Worm (Caenorhabditis elegans) whole organism, young adult: ENCODE data around the gene cdc-25.3.

Experiments used
- B0261.1 ChIP-seq: sonication (generic microtip); optimal IDR thresholded peaks from 2 replicates; lab custom pipeline; 2016; ENCODE audit warnings: mild to moderate bottlenecking, missing genetic modification characterization, moderate library complexity, missing compliant biosample characterization
- B0336.3 ChIP-seq: fragments of 200-800 bp; sonication (Bioruptor generic); IDR thresholded peaks from 2 replicates; pipeline ENCODE4 v1.3.6; 2022; ENCODE audit warnings: missing genetic modification characterization, missing compliant biosample characterization
- D2030.7 ChIP-seq: fragments of 200-800 bp; sonication (Bioruptor generic); IDR thresholded peaks from 2 replicates; pipeline ENCODE4 v1.3.6; 2022; ENCODE audit warnings: missing genetic modification reagents, missing genetic modification characterization, missing compliant biosample characterization
- F33H1.4 ChIP-seq: fragments of 200-800 bp; sonication (Bioruptor generic); IDR thresholded peaks from 2 replicates; pipeline ENCODE4 v1.3.6; 2022; ENCODE audit warnings: missing genetic modification reagents, missing genetic modification characterization, missing compliant biosample characterization
- F37B4.10 ChIP-seq: fragments of 200-800 bp; sonication (Bioruptor generic); IDR thresholded peaks from 2 replicates; pipeline ENCODE4 v1.3.6; 2022; ENCODE audit warnings: missing genetic modification characterization, missing compliant biosample characterization
- F39B2.1 ChIP-seq: fragments of 200-800 bp; sonication (Bioruptor generic); IDR thresholded peaks from 2 replicates; pipeline ENCODE4 v1.3.6; 2022; ENCODE audit warnings: missing genetic modification reagents, missing genetic modification characterization, missing compliant biosample characterization
- F49E8.2 ChIP-seq: sonication (generic microtip); optimal IDR thresholded peaks from 3 replicates; lab custom pipeline; 2017; ENCODE audit warnings: missing genetic modification characterization, mild to moderate bottlenecking, missing compliant biosample characterization, antibody characterized with exemption, moderate library complexity; ENCODE audit not compliant: insufficient read depth
- F57A8.1 ChIP-seq: fragments of 200-800 bp; sonication (Bioruptor generic); optimal IDR thresholded peaks from 2 replicates; lab custom pipeline; 2018; ENCODE audit warnings: mild to moderate bottlenecking, missing genetic modification characterization, moderate library complexity, missing compliant biosample characterization
- T26A5.8 ChIP-seq: sonication (generic microtip); optimal IDR thresholded peaks from 2 replicates; lab custom pipeline; 2016; ENCODE audit warnings: missing genetic modification characterization, missing compliant biosample characterization
- Y53G8AR.9 ChIP-seq: fragments of 200-800 bp; sonication (Bioruptor generic); conservative IDR thresholded peaks from 2 replicates; pipeline ENCODE4 v1.3.6; 2022; ENCODE audit warnings: missing genetic modification reagents, missing genetic modification characterization, missing compliant biosample characterization
- Y56A3A.18 ChIP-seq: fragments of 200-800 bp; sonication (Bioruptor generic); IDR thresholded peaks from 2 replicates; pipeline ENCODE4 v1.3.6; 2022; ENCODE audit warnings: missing genetic modification reagents, missing genetic modification characterization, missing compliant biosample characterization
- akir-1 ChIP-seq: fragments of 200-800 bp; sonication (Bioruptor generic); optimal IDR thresholded peaks from 2 replicates; lab custom pipeline; 2018; ENCODE audit warnings: mild to moderate bottlenecking, missing genetic modification characterization, moderate library complexity, missing compliant biosample characterization
- aptf-2 ChIP-seq: fragments of 200-800 bp; sonication (Bioruptor generic); conservative IDR thresholded peaks from 2 replicates; pipeline ENCODE4 v1.3.6; 2022; ENCODE audit warnings: missing genetic modification reagents, missing genetic modification characterization, missing compliant biosample characterization
- aptf-3 ChIP-seq: fragments of 200-800 bp; sonication (Bioruptor generic); IDR thresholded peaks from 2 replicates; pipeline ENCODE4 v1.3.6; 2022; ENCODE audit warnings: missing genetic modification characterization, missing compliant biosample characterization
- bed-2 ChIP-seq: fragments of 200-800 bp; sonication (Bioruptor generic); IDR thresholded peaks from 2 replicates; pipeline ENCODE4 v1.3.6; 2022; ENCODE audit warnings: missing genetic modification reagents, missing genetic modification characterization, missing compliant biosample characterization
- ceh-79 ChIP-seq: sonication (generic microtip); optimal IDR thresholded peaks from 2 replicates; lab custom pipeline; 2017; ENCODE audit warnings: mild to moderate bottlenecking, missing genetic modification characterization, missing compliant biosample characterization
- chd-7 ChIP-seq: sonication (generic microtip); optimal IDR thresholded peaks from 2 replicates; lab custom pipeline; 2016; ENCODE audit warnings: mild to moderate bottlenecking, missing genetic modification characterization, moderate library complexity, missing compliant biosample characterization
- dox-1 ChIP-seq: fragments of 200-800 bp; sonication (Bioruptor generic); IDR thresholded peaks from 2 replicates; pipeline ENCODE4 v1.3.6; 2022; ENCODE audit warnings: missing genetic modification reagents, missing genetic modification characterization, missing compliant biosample characterization
- dpff-1 ChIP-seq: sonication (generic microtip); optimal IDR thresholded peaks from 2 replicates; lab custom pipeline; 2017; ENCODE audit warnings: mild to moderate bottlenecking, missing genetic modification characterization, missing compliant biosample characterization
- dpl-1 ChIP-seq: fragments of 150-350 bp; optimal IDR thresholded peaks from 2 replicates; lab custom pipeline; 2014; ENCODE audit warnings: missing biosample characterization, missing genetic modification reagents, missing genetic modification characterization
- efl-1 ChIP-seq: fragments of 150-350 bp; optimal IDR thresholded peaks from 2 replicates; lab custom pipeline; 2014; ENCODE audit warnings: missing biosample characterization, missing genetic modification reagents, missing genetic modification characterization
- egl-18 ChIP-seq: fragments of 200-800 bp; sonication (Bioruptor generic); IDR thresholded peaks from 2 replicates; pipeline ENCODE4 v1.3.6; 2022; ENCODE audit warnings: missing genetic modification reagents, missing genetic modification characterization, missing compliant biosample characterization
- ets-4 ChIP-seq: fragments of 200-800 bp; sonication (Bioruptor generic); optimal IDR thresholded peaks from 2 replicates; lab custom pipeline; 2018; ENCODE audit warnings: mild to moderate bottlenecking, missing genetic modification characterization, missing compliant biosample characterization
- him-1 ChIP-seq: sonication (generic microtip); optimal IDR thresholded peaks from 2 replicates; lab custom pipeline; 2016; ENCODE audit warnings: missing genotype, missing genetic modification reagents, missing genetic modification characterization, missing compliant biosample characterization
- hmg-1.2 ChIP-seq: fragments of 200-800 bp; sonication (Bioruptor generic); IDR thresholded peaks from 2 replicates; pipeline ENCODE4 v1.3.6; 2022; ENCODE audit warnings: missing genetic modification reagents, missing genetic modification characterization, missing compliant biosample characterization
- lir-1 ChIP-seq: fragments of 200-800 bp; sonication (Bioruptor generic); conservative IDR thresholded peaks from 2 replicates; pipeline ENCODE4 v1.3.6; 2022; ENCODE audit warnings: missing genetic modification reagents, missing genetic modification characterization, missing compliant biosample characterization
- lsl-1 ChIP-seq: fragments of 200-800 bp; sonication (Bioruptor generic); optimal IDR thresholded peaks from 2 replicates; lab custom pipeline; 2018; ENCODE audit warnings: mild to moderate bottlenecking, missing genetic modification characterization, moderate library complexity, missing compliant biosample characterization
- madf-10 ChIP-seq: sonication (generic microtip); optimal IDR thresholded peaks from 2 replicates; lab custom pipeline; 2016; ENCODE audit warnings: mild to moderate bottlenecking, missing genetic modification characterization, missing compliant biosample characterization
- madf-6 ChIP-seq: fragments of 200-800 bp; sonication (Bioruptor generic); IDR thresholded peaks from 2 replicates; pipeline ENCODE4 v1.3.6; 2022; ENCODE audit warnings: missing genetic modification reagents, missing genetic modification characterization, missing compliant biosample characterization
- madf-8 ChIP-seq: fragments of 200-800 bp; sonication (Bioruptor generic); conservative IDR thresholded peaks from 2 replicates; pipeline ENCODE4 v1.3.6; 2022; ENCODE audit warnings: missing genetic modification reagents, missing genetic modification characterization, missing compliant biosample characterization
- mcd-1 ChIP-seq: fragments of 200-800 bp; sonication (Bioruptor generic); IDR thresholded peaks from 2 replicates; pipeline ENCODE4 v1.3.6; 2022; ENCODE audit warnings: missing genetic modification reagents, missing genetic modification characterization, missing compliant biosample characterization
- mxl-1 ChIP-seq: sonication (generic microtip); optimal IDR thresholded peaks from 2 replicates; lab custom pipeline; 2016; ENCODE audit warnings: missing genetic modification characterization, missing compliant biosample characterization
- nfya-2 ChIP-seq: fragments of 200-800 bp; sonication (Bioruptor generic); IDR thresholded peaks from 2 replicates; pipeline ENCODE4 v1.3.6; 2022; ENCODE audit warnings: missing genetic modification reagents, missing genetic modification characterization, missing compliant biosample characterization
- nhr-179 ChIP-seq: sonication (generic microtip); optimal IDR thresholded peaks from 2 replicates; lab custom pipeline; 2016; ENCODE audit warnings: mild to moderate bottlenecking, missing genetic modification characterization, missing compliant biosample characterization
- nhr-80 ChIP-seq: sonication (generic microtip); optimal IDR thresholded peaks from 2 replicates; lab custom pipeline; 2016; ENCODE audit warnings: missing genetic modification characterization, missing compliant biosample characterization
- pha-4 ChIP-seq: fragments of 150-350 bp; sonication (generic microtip); optimal IDR thresholded peaks from 2 replicates; lab custom pipeline; 2014; ENCODE audit warnings: missing biosample characterization, missing genetic modification reagents, missing genetic modification characterization
- rec-8 ChIP-seq, 2 experiments: sonication (generic microtip); optimal IDR thresholded peaks; 2 replicates each; lab custom pipeline; 2016; ENCODE audit warnings: mild to moderate bottlenecking in 2 of 2, missing genetic modification characterization in 2 of 2, missing genetic modification reagents in 2 of 2, missing genotype in 2 of 2, missing biosample characterization in 1 of 2, missing compliant biosample characterization in 1 of 2, moderate library complexity in 1 of 2
- rpc-1 ChIP-seq, 2 experiments: fragments of 150-350 bp in 1 of 2; sonication (generic microtip) in 1 of 2; optimal IDR thresholded peaks; 2 replicates each; lab custom pipeline; 2014 to 2018; ENCODE audit warnings: missing biosample characterization in 1 of 2, missing genetic modification characterization in 1 of 2, missing genetic modification reagents in 1 of 2, missing genotype in 1 of 2
- sea-2 ChIP-seq: fragments of 200-800 bp; sonication (Bioruptor generic); IDR thresholded peaks from 2 replicates; pipeline ENCODE4 v1.3.6; 2022; ENCODE audit warnings: missing genetic modification characterization, missing compliant biosample characterization
- snpc-1.1 ChIP-seq: sonication (generic microtip); optimal IDR thresholded peaks from 2 replicates; lab custom pipeline; 2017; ENCODE audit warnings: missing genetic modification characterization, mild to moderate bottlenecking, missing compliant biosample characterization, antibody characterized with exemption, moderate library complexity, missing genotype, missing genetic modification reagents; ENCODE audit not compliant: insufficient read depth
- snpc-1.3 ChIP-seq: sonication (generic microtip); optimal IDR thresholded peaks from 2 replicates; lab custom pipeline; 2017; ENCODE audit warnings: missing genetic modification characterization, mild to moderate bottlenecking, missing compliant biosample characterization, antibody characterized with exemption, moderate library complexity, missing genotype, missing genetic modification reagents; ENCODE audit not compliant: insufficient read depth
- snpc-3.4 ChIP-seq: sonication (generic microtip); optimal IDR thresholded peaks from 2 replicates; lab custom pipeline; 2017; ENCODE audit warnings: missing genetic modification characterization, mild to moderate bottlenecking, missing compliant biosample characterization, antibody characterized with exemption, moderate library complexity, missing genotype, missing genetic modification reagents
- snpc-4 ChIP-seq, 5 experiments: fragments of 150-350 bp in 1 of 5; sonication (generic microtip) in 4 of 5; optimal IDR thresholded peaks; 2 replicates each; lab custom pipeline; 2014 to 2018; ENCODE audit warnings: missing genetic modification characterization in 5 of 5, missing biosample characterization in 3 of 5, antibody characterized with exemption in 2 of 5, mild to moderate bottlenecking in 2 of 5, missing compliant biosample characterization in 2 of 5, missing genotype in 2 of 5, moderate library complexity in 2 of 5, missing genetic modification reagents in 1 of 5
- sptf-2 ChIP-seq: fragments of 200-800 bp; sonication (Bioruptor generic); optimal IDR thresholded peaks from 2 replicates; lab custom pipeline; 2018; ENCODE audit warnings: mild to moderate bottlenecking, missing genetic modification characterization, missing compliant biosample characterization
- xnd-1 ChIP-seq: sonication (generic microtip); optimal IDR thresholded peaks from 2 replicates; lab custom pipeline; 2016; ENCODE audit warnings: missing genotype, missing genetic modification reagents, missing genetic modification characterization, missing compliant biosample characterization
- ztf-18 ChIP-seq: sonication (generic microtip); optimal IDR thresholded peaks from 2 replicates; lab custom pipeline; 2016; ENCODE audit warnings: missing genotype, mild to moderate bottlenecking, missing genetic modification characterization, missing compliant biosample characterization
- ztf-25 ChIP-seq: fragments of 200-800 bp; sonication (Bioruptor generic); IDR thresholded peaks from 2 replicates; pipeline ENCODE4 v1.3.6; 2022; ENCODE audit warnings: missing genetic modification reagents, missing genetic modification characterization, missing compliant biosample characterization

cdc-25.3 gene

DNA sequence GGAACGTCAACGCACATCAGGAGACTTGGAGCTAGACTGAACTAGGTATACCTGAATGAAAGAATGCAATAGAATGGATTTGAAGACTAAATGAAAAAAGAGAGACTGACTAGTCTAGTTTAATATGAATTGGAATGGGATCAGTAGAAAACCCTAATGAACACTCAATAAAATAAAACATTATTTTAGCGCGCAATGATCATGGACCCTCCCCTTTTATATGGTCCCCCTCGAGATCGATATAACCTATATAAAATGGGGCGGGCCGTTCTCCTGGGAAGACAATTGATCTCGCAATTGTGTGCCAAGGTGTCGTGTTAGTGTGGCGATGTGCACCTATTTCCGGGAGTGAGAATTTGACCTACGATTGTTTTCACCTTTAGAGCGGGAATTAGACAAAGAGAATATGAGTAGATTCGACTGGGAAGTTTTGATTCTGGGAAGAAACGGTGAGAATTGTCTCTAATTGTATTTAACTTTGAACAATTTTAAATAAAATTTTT, at the start of gene cdc-25.3:
Gene cdc-25.3, minus strand, starts transcription at position 51 of the 503 bp plus-strand sequence.
- TF ChIP-seq F39B2.1 (GFP tag; lab: Robert Waterston, UW) (no peak), hmg-1.2 (peak; percentile 26; the same call in 1 of the 2 replicates), dpff-1 (tag; lab: Kevin White, UChicago) (no peak), him-1 (tag; lab: Kevin White, UChicago) (no peak), sea-2 (GFP tag; lab: Robert Waterston, UW) (no peak), xnd-1 (peak; percentile 27), nhr-179 (tag; lab: Kevin White, UChicago) (no peak), F57A8.1 (no peak), mcd-1 (GFP tag; lab: Robert Waterston, UW) (no peak), ets-4 (GFP tag; lab: Kevin White, UChicago) (no peak), egl-18 (GFP tag; lab: Robert Waterston, UW) (no peak), nhr-80 (no peak), mxl-1 (tag; lab: Kevin White, UChicago) (no peak), T26A5.8 (no peak), snpc-1.3 (tag; lab: Kevin White, UChicago) (no peak), rec-8 (tag; optimal IDR thresholded peaks at IDR 0.05; lab: Kevin White, UChicago) (no peak), F49E8.2 (no peak), chd-7 (tag; lab: Kevin White, UChicago) (no peak), aptf-2 (GFP tag; lab: Robert Waterston, UW) (peak; percentile 99), dox-1 (GFP tag; lab: Robert Waterston, UW) (no peak), B0261.1 (tag; lab: Kevin White, UChicago) (no peak), aptf-3 (GFP tag; lab: Robert Waterston, UW) (peak; percentile 87), akir-1 (GFP tag; lab: Kevin White, UChicago) (no peak), efl-1 (GFP tag; lab: Kevin White, UChicago) (peak; percentile 70), Y56A3A.18 (GFP tag; lab: Robert Waterston, UW) (no peak), pha-4 (tag; lab: Kevin White, UChicago) (no peak), F33H1.4 (GFP tag; lab: Robert Waterston, UW) (peak; percentile 26; the same call in 1 of the 2 replicates), F37B4.10 (GFP tag; lab: Robert Waterston, UW) (no peak), ceh-79 (tag; lab: Kevin White, UChicago) (no peak), B0336.3 (GFP tag; lab: Robert Waterston, UW) (no peak), sptf-2 (GFP tag; lab: Kevin White, UChicago) (no peak), snpc-3.4 (tag; lab: Kevin White, UChicago) (no peak), snpc-1.1 (tag; lab: Kevin White, UChicago) (no peak), rpc-1 (optimal IDR thresholded peaks at IDR 0.05; lab: Kevin White, UChicago) (no peak), rpc-1 (tag; optimal IDR thresholded peaks at IDR 0.05; lab: Kevin White, UChicago) (no peak), D2030.7 (no peak), dpl-1 (GFP tag; lab: Kevin White, UChicago) (peak; percentile 17), nfya-2 (no peak), lir-1 (no peak), ztf-25 (GFP tag; lab: Robert Waterston, UW) (0 out of 2 replicates have a peak, but pooled peaks have one; percentile 13), lsl-1 (GFP tag; lab: Kevin White, UChicago) (no peak), Y53G8AR.9 (GFP tag; lab: Robert Waterston, UW) (no peak), madf-6 (GFP tag; lab: Robert Waterston, UW) (peak; percentile 85), snpc-4 (GFP tag; optimal IDR thresholded peaks at IDR 0.05; lab: Kevin White, UChicago) (no peak), snpc-4 (tag; optimal IDR thresholded peaks at IDR 0.05; lab: Kevin White, UChicago) (no peak), madf-10 (tag; lab: Kevin White, UChicago) (no peak), madf-8 (GFP tag; lab: Robert Waterston, UW) (peak; percentile 27; the same call in 1 of the 2 replicates), ztf-18 (tag; lab: Kevin White, UChicago) (no peak), bed-2 (GFP tag; lab: Robert Waterston, UW) (no peak)
